Worm (Caenorhabditis elegans) whole organism, L4 larva: ENCODE results near the gene Y39A1A.21.

Source experiments
- D1046.2 ChIP-seq: fragments of 200-800 bp; sonication (Bioruptor generic); IDR thresholded peaks from 2 replicates; pipeline ENCODE4 v1.3.6; 2022; ENCODE audit warnings: missing genetic modification characterization, missing compliant biosample characterization
- F10B5.3 ChIP-seq: sonication (generic microtip); optimal IDR thresholded peaks from 2 replicates; lab custom pipeline; 2016; ENCODE audit warnings: mild to moderate bottlenecking, missing genetic modification characterization, missing compliant biosample characterization
- F26F4.8 ChIP-seq: fragments of 200-800 bp; sonication (Bioruptor generic); conservative IDR thresholded peaks from 2 replicates; pipeline ENCODE4 v1.3.6; 2022; ENCODE audit warnings: missing genetic modification characterization, missing compliant biosample characterization
- F44E2.7 ChIP-seq: fragments of 200-800 bp; sonication (Bioruptor generic); IDR thresholded peaks from 2 replicates; pipeline ENCODE4 v2.1.2; 2022; ENCODE audit warnings: missing genetic modification characterization, missing compliant biosample characterization
- R02D3.7 ChIP-seq: fragments of 150-350 bp; sonication (generic microtip); optimal IDR thresholded peaks from 3 replicates; lab custom pipeline; 2014; ENCODE audit warnings: missing biosample characterization, missing genetic modification characterization
- T20F7.1 ChIP-seq: fragments of 200-800 bp; sonication (Bioruptor generic); optimal IDR thresholded peaks from 2 replicates; lab custom pipeline; 2018; ENCODE audit warnings: mild to moderate bottlenecking, missing genetic modification characterization, missing compliant biosample characterization
- Y105C5A.15 ChIP-seq: fragments of 200-800 bp; sonication (Bioruptor generic); IDR thresholded peaks from 2 replicates; pipeline ENCODE4 v1.3.6; 2022; ENCODE audit warnings: missing genetic modification characterization, missing compliant biosample characterization
- Y48G9A.11 ChIP-seq: fragments of 200-800 bp; sonication (Bioruptor generic); IDR thresholded peaks from 2 replicates; pipeline ENCODE4 v1.3.6; 2022; ENCODE audit warnings: missing genetic modification reagents, missing genetic modification characterization, missing compliant biosample characterization
- Y75B8A.6 ChIP-seq: fragments of 200-800 bp; sonication (Bioruptor generic); IDR thresholded peaks from 2 replicates; pipeline ENCODE4 v1.3.6; 2022; ENCODE audit warnings: missing genetic modification reagents, missing genetic modification characterization, missing compliant biosample characterization
- aha-1 ChIP-seq: fragments of 150-350 bp; peaks from one replicate; lab custom pipeline; 2014; ENCODE audit warnings: missing biosample characterization, missing genetic modification characterization
- aly-2 ChIP-seq: sonication (generic microtip); optimal IDR thresholded peaks from 2 replicates; lab custom pipeline; 2018; ENCODE audit warnings: missing biosample characterization, missing genetic modification characterization
- ama-1 ChIP-seq: fragments of 150-350 bp; optimal IDR thresholded peaks from 2 replicates; lab custom pipeline; 2014; ENCODE audit warnings: inconsistent platforms, mixed read lengths
- arid-1 ChIP-seq: fragments of 200-800 bp; sonication (Bioruptor generic); conservative IDR thresholded peaks from 2 replicates; pipeline ENCODE4 v1.3.6; 2022; ENCODE audit warnings: missing genetic modification reagents, missing genetic modification characterization, missing compliant biosample characterization
- attf-4 ChIP-seq: sonication (generic microtip); optimal IDR thresholded peaks from 3 replicates; lab custom pipeline; 2017; ENCODE audit warnings: missing biosample characterization, missing genetic modification characterization
- ceh-32 ChIP-seq: sonication (generic microtip); optimal IDR thresholded peaks from 2 replicates; lab custom pipeline; 2016; ENCODE audit warnings: mild to moderate bottlenecking, missing genetic modification characterization, missing compliant biosample characterization; ENCODE audit not compliant: poor library complexity
- ctbp-1 ChIP-seq: fragments of 200-800 bp; sonication (Bioruptor generic); IDR thresholded peaks from 2 replicates; pipeline ENCODE4 v1.3.6; 2022; ENCODE audit warnings: missing genetic modification reagents, missing genetic modification characterization, missing compliant biosample characterization
- daf-12 ChIP-seq: fragments of 150-350 bp; optimal IDR thresholded peaks from 2 replicates; lab custom pipeline; 2014; ENCODE audit warnings: missing biosample characterization, missing genetic modification reagents, missing genetic modification characterization
- daf-16 ChIP-seq, 3 experiments: sonication (generic microtip); optimal IDR thresholded peaks; 2 replicates each; lab custom pipeline; 2016 to 2017; ENCODE audit warnings: missing genetic modification characterization in 3 of 3, missing genetic modification reagents in 3 of 3, mild to moderate bottlenecking in 2 of 3, missing compliant biosample characterization in 2 of 3, missing biosample characterization in 1 of 3, moderate library complexity in 1 of 3
- egl-27 ChIP-seq: sonication (generic microtip); optimal IDR thresholded peaks from 3 replicates; lab custom pipeline; 2017; ENCODE audit warnings: missing biosample characterization, missing genetic modification reagents, missing genetic modification characterization
- egl-43 ChIP-seq: fragments of 200-800 bp; sonication (Bioruptor generic); IDR thresholded peaks from 2 replicates; pipeline ENCODE4 v1.3.6; 2022; ENCODE audit warnings: missing genetic modification reagents, missing genetic modification characterization, missing compliant biosample characterization
- hlh-11 ChIP-seq: fragments of 200-800 bp; sonication (Bioruptor generic); optimal IDR thresholded peaks from 2 replicates; lab custom pipeline; 2018; ENCODE audit warnings: mild to moderate bottlenecking, missing genetic modification characterization, missing compliant biosample characterization
- lim-7 ChIP-seq: fragments of 200-800 bp; sonication (Bioruptor generic); IDR thresholded peaks from 2 replicates; pipeline ENCODE4 v1.3.6; 2022; ENCODE audit warnings: missing genetic modification characterization, missing compliant biosample characterization
- lin-29 ChIP-seq: fragments of 200-800 bp; sonication (Bioruptor generic); IDR thresholded peaks from 2 replicates; pipeline ENCODE4 v1.3.6; 2022; ENCODE audit warnings: missing genetic modification reagents, missing genetic modification characterization, missing compliant biosample characterization
- lin-38 ChIP-seq: fragments of 200-800 bp; sonication (Bioruptor generic); IDR thresholded peaks from 2 replicates; pipeline ENCODE4 v1.3.6; 2022; ENCODE audit warnings: missing genetic modification reagents, missing genetic modification characterization, missing compliant biosample characterization
- lin-39 ChIP-seq: fragments of 150-350 bp; optimal IDR thresholded peaks from 2 replicates; lab custom pipeline; 2014; ENCODE audit warnings: missing biosample characterization, missing genetic modification reagents, missing genetic modification characterization
- lsy-2 ChIP-seq, 2 experiments: fragments of 150-350 bp in 1 of 2; sonication (generic microtip) in 1 of 2; optimal IDR thresholded peaks; 2 replicates each; lab custom pipeline; 2014 to 2017; ENCODE audit warnings: missing biosample characterization in 2 of 2, missing genetic modification characterization in 2 of 2
- madf-9 ChIP-seq: fragments of 200-800 bp; sonication (Bioruptor generic); conservative IDR thresholded peaks from 2 replicates; pipeline ENCODE4 v1.3.6; 2022; ENCODE audit warnings: missing genetic modification reagents, missing genetic modification characterization, missing compliant biosample characterization
- mdl-1 ChIP-seq, 2 experiments: fragments of 150-350 bp in 1 of 2; sonication (generic microtip) in 1 of 2; optimal IDR thresholded peaks; 2 replicates each; lab custom pipeline; 2014 to 2017; ENCODE audit warnings: missing biosample characterization in 2 of 2, missing genetic modification characterization in 2 of 2
- mep-1 ChIP-seq: fragments of 150-350 bp; sonication (generic microtip); optimal IDR thresholded peaks from 3 replicates; lab custom pipeline; 2014; ENCODE audit warnings: missing biosample characterization, missing genetic modification characterization
- mes-2 ChIP-seq: sonication (generic microtip); optimal IDR thresholded peaks from 2 replicates; lab custom pipeline; 2016; ENCODE audit warnings: missing genotype, mild to moderate bottlenecking, missing genetic modification characterization, missing compliant biosample characterization; ENCODE audit not compliant: poor library complexity, severe bottlenecking
- mxl-2 ChIP-seq: fragments of 200-800 bp; sonication (Bioruptor generic); conservative IDR thresholded peaks from 2 replicates; pipeline ENCODE4 v1.3.6; 2022; ENCODE audit warnings: missing genetic modification reagents, missing genetic modification characterization, missing compliant biosample characterization
- mxl-3 ChIP-seq: fragments of 200-800 bp; sonication (Bioruptor generic); optimal IDR thresholded peaks from 2 replicates; lab custom pipeline; 2018; ENCODE audit warnings: mild to moderate bottlenecking, missing genetic modification characterization, missing compliant biosample characterization
- nhr-102 ChIP-seq: sonication (generic microtip); optimal IDR thresholded peaks from 2 replicates; lab custom pipeline; 2016; ENCODE audit warnings: mild to moderate bottlenecking, missing genetic modification characterization, moderate library complexity, missing compliant biosample characterization
- nhr-11 ChIP-seq: fragments of 150-350 bp; optimal IDR thresholded peaks from 2 replicates; lab custom pipeline; 2014; ENCODE audit warnings: missing biosample characterization, missing genetic modification characterization
- nhr-25 ChIP-seq: sonication (generic microtip); optimal IDR thresholded peaks from 2 replicates; lab custom pipeline; 2017; ENCODE audit warnings: missing genetic modification characterization, mild to moderate bottlenecking, missing compliant biosample characterization, antibody characterized with exemption, moderate library complexity, borderline replicate concordance; ENCODE audit not compliant: insufficient read depth
- nhr-28 ChIP-seq: fragments of 150-350 bp; optimal IDR thresholded peaks from 2 replicates; lab custom pipeline; 2014; ENCODE audit warnings: missing biosample characterization, missing genetic modification characterization
- nhr-6 ChIP-seq: fragments of 150-350 bp; optimal IDR thresholded peaks from 2 replicates; lab custom pipeline; 2014; ENCODE audit warnings: missing biosample characterization, missing genetic modification characterization
- php-3 ChIP-seq: fragments of 200-800 bp; sonication (Bioruptor generic); IDR thresholded peaks from 2 replicates; pipeline ENCODE4 v1.3.6; 2022; ENCODE audit warnings: missing genetic modification reagents, missing genetic modification characterization, missing compliant biosample characterization
- pqm-1 ChIP-seq: sonication (generic microtip); optimal IDR thresholded peaks from 2 replicates; lab custom pipeline; 2017; ENCODE audit warnings: missing biosample characterization, missing genetic modification characterization
- rbr-2 ChIP-seq: sonication (generic microtip); optimal IDR thresholded peaks from 2 replicates; lab custom pipeline; 2016; ENCODE audit warnings: missing genotype, missing genetic modification characterization, missing compliant biosample characterization
- saeg-2 ChIP-seq: fragments of 200-800 bp; sonication (Bioruptor generic); IDR thresholded peaks from 2 replicates; pipeline ENCODE4 v1.3.6; 2022; ENCODE audit warnings: missing genetic modification reagents, missing genetic modification characterization, missing compliant biosample characterization
- snpc-4 ChIP-seq: fragments of 150-350 bp; optimal IDR thresholded peaks from 2 replicates; lab custom pipeline; 2014; ENCODE audit warnings: missing biosample characterization, missing genetic modification characterization
- spr-1 ChIP-seq: sonication (generic microtip); optimal IDR thresholded peaks from 2 replicates; lab custom pipeline; 2016; ENCODE audit warnings: mild to moderate bottlenecking, missing genetic modification characterization, missing compliant biosample characterization
- tag-97 ChIP-seq: fragments of 200-800 bp; sonication (Bioruptor generic); IDR thresholded peaks from 2 replicates; pipeline ENCODE4 v1.3.6; 2022; ENCODE audit warnings: missing genetic modification characterization, missing compliant biosample characterization
- unc-62 ChIP-seq, 3 experiments: fragments of 150-350 bp in 1 of 3; sonication (generic microtip); optimal IDR thresholded peaks in 2 of 3; peaks in 1 of 3; 1 replicate in 1 of 3; 2 replicates in 2 of 3; lab custom pipeline; 2014 to 2017; ENCODE audit warnings: missing biosample characterization in 3 of 3, missing genetic modification characterization in 3 of 3, missing genetic modification reagents in 3 of 3, missing genotype in 1 of 3
- vab-7 ChIP-seq: fragments of 200-800 bp; sonication (Bioruptor generic); IDR thresholded peaks from 2 replicates; pipeline ENCODE4 v1.3.6; 2022; ENCODE audit warnings: missing genetic modification reagents, missing genetic modification characterization, missing compliant biosample characterization
- zag-1 ChIP-seq: fragments of 150-350 bp; optimal IDR thresholded peaks from 2 replicates; lab custom pipeline; 2014; ENCODE audit warnings: missing biosample characterization, missing genetic modification characterization
- zfp-2 ChIP-seq: sonication (generic microtip); optimal IDR thresholded peaks from 2 replicates; lab custom pipeline; 2016; ENCODE audit warnings: mild to moderate bottlenecking, missing genetic modification characterization, missing compliant biosample characterization
- zfp-3 ChIP-seq: fragments of 200-800 bp; sonication (Bioruptor generic); conservative IDR thresholded peaks from 2 replicates; pipeline ENCODE4 v1.3.6; 2022; ENCODE audit warnings: missing genetic modification reagents, missing genetic modification characterization, missing compliant biosample characterization
- zip-2 ChIP-seq: fragments of 150-350 bp; optimal IDR thresholded peaks from 2 replicates; lab custom pipeline; 2014; ENCODE audit warnings: missing biosample characterization, missing genetic modification characterization
- ztf-11 ChIP-seq: fragments of 150-350 bp; optimal IDR thresholded peaks from 2 replicates; lab custom pipeline; 2014; ENCODE audit warnings: missing biosample characterization, missing genetic modification characterization

Gene Y39A1A.21

ce11 chrIII:10717479-10717878, 10.7 kb upstream of the Y39A1A.21 start (continued):
- peak; percentile 76 for TF ChIP-seq nhr-28 (tag; lab: Kevin White, UChicago)
- no peak for TF ChIP-seq aly-2 (tag; lab: Kevin White, UChicago)
- TF ChIP-seq pqm-1 (tag; lab: Kevin White, UChicago): no peak
- TF ChIP-seq zfp-3 (GFP tag; lab: Robert Waterston, UW): no peak
- no peak for TF ChIP-seq D1046.2 (GFP tag; lab: Robert Waterston, UW)
- TF ChIP-seq nhr-11 (tag; lab: Kevin White, UChicago): peak; percentile 77
- TF ChIP-seq mep-1 (tag; lab: Kevin White, UChicago): peak; percentile 68
- TF ChIP-seq daf-16 (GFP tag; optimal IDR thresholded peaks at IDR 0.05; lab: Kevin White, UChicago): peak in 1 of 2 experiments; percentile 30
- TF ChIP-seq daf-16 (tag; optimal IDR thresholded peaks at IDR 0.05; lab: Kevin White, UChicago): peak; percentile 41
- TF ChIP-seq arid-1 (GFP tag; lab: Robert Waterston, UW): no peak
- no peak for TF ChIP-seq madf-9 (GFP tag; lab: Robert Waterston, UW)
- peak; percentile 72 for TF ChIP-seq ama-1 (lab: Kevin White, UChicago)
- TF ChIP-seq ztf-11 (tag; lab: Kevin White, UChicago): no peak
- TF ChIP-seq R02D3.7: no peak
- TF ChIP-seq Y105C5A.15: no peak
- peak; percentile 36 for TF ChIP-seq T20F7.1 (GFP tag; lab: Kevin White, UChicago)
- TF ChIP-seq lim-7 (GFP tag; lab: Robert Waterston, UW): no peak
- peak; percentile 31 for TF ChIP-seq lin-38 (GFP tag; lab: Robert Waterston, UW)
- no peak for TF ChIP-seq ceh-32
- no peak for TF ChIP-seq zfp-2 (tag; lab: Kevin White, UChicago)
- no peak for TF ChIP-seq mxl-2
- peak in 1 of 2 experiments; percentile 93 for TF ChIP-seq unc-62 (GFP tag; optimal IDR thresholded peaks at IDR 0.05 in 1 of 2; lab: Kevin White, UChicago)
- TF ChIP-seq unc-62 (tag; optimal IDR thresholded peaks at IDR 0.05; lab: Kevin White, UChicago): no peak
- TF ChIP-seq php-3 (GFP tag; lab: Robert Waterston, UW): peak; percentile 46
- TF ChIP-seq nhr-25 (tag; lab: Kevin White, UChicago): peak; percentile 68
- TF ChIP-seq Y48G9A.11 (GFP tag; lab: Robert Waterston, UW): no peak
- peak; percentile 99 for TF ChIP-seq aha-1 (tag; lab: Kevin White, UChicago)
- TF ChIP-seq mes-2: peak; percentile 37
- TF ChIP-seq F10B5.3 (tag; lab: Kevin White, UChicago): no peak
- TF ChIP-seq daf-12 (tag; lab: Kevin White, UChicago): no peak
- TF ChIP-seq F44E2.7 (GFP tag; lab: Robert Waterston, UW): no peak
- TF ChIP-seq spr-1 (tag; lab: Kevin White, UChicago): peak; percentile 33
- TF ChIP-seq egl-43 (GFP tag; lab: Robert Waterston, UW): no peak
- no peak for TF ChIP-seq nhr-6 (tag; lab: Kevin White, UChicago)
- TF ChIP-seq saeg-2 (GFP tag; lab: Robert Waterston, UW): no peak
- TF ChIP-seq F26F4.8: no peak
- peak; percentile 22 to 86 for TF ChIP-seq mdl-1 (tag; optimal IDR thresholded peaks at IDR 0.05; lab: Kevin White, UChicago)
- TF ChIP-seq egl-27 (tag; lab: Kevin White, UChicago): no peak
- TF ChIP-seq mxl-3 (GFP tag; lab: Kevin White, UChicago): peak; percentile 93
- peak; percentile 95 for TF ChIP-seq hlh-11
- TF ChIP-seq ctbp-1 (GFP tag; lab: Robert Waterston, UW): peak; percentile 11; the same call in 1 of the 2 replicates
- no peak for TF ChIP-seq lin-39 (tag; lab: Kevin White, UChicago)
- TF ChIP-seq attf-4 (tag; lab: Kevin White, UChicago): no peak
- no peak for TF ChIP-seq lin-29 (GFP tag; lab: Robert Waterston, UW)
- peak; percentile 42 to 67 for TF ChIP-seq lsy-2 (tag; optimal IDR thresholded peaks at IDR 0.05; lab: Kevin White, UChicago)
- no peak for TF ChIP-seq vab-7 (GFP tag; lab: Robert Waterston, UW)
- peak; percentile 38 for TF ChIP-seq nhr-102 (tag; lab: Kevin White, UChicago)
- TF ChIP-seq zip-2 (tag; lab: Kevin White, UChicago): no peak
- TF ChIP-seq snpc-4 (tag; lab: Kevin White, UChicago): no peak
- no peak for TF ChIP-seq tag-97 (GFP tag; lab: Robert Waterston, UW)
- TF ChIP-seq rbr-2 (tag; lab: Kevin White, UChicago): peak; percentile 61
- no peak for TF ChIP-seq Y75B8A.6 (GFP tag; lab: Robert Waterston, UW)
- TF ChIP-seq zag-1: no peak
